Worm (Caenorhabditis elegans): ENCODE results near the gene R02F2.5.

The R02F2.5 gene

ce11 chrIII:5448177-5448576 is 30.9 kb upstream of the R02F2.5 start, which contains the start of gene skpt-1:
skpt-1 (minus strand) TSS chrIII:5448395.
- TF ChIP-seq hrde-1 (tag; optimal IDR thresholded peaks at IDR 0.05; ENCODE audit: borderline replicate concordance) (peak; percentile 54), die-1 (tag; optimal IDR thresholded peaks at IDR 0.05) (no peak), snpc-3.4 (tag; optimal IDR thresholded peaks at IDR 0.05) (peak; percentile 87), cebp-2 (GFP tag; IDR thresholded peaks at IDR 0.05) (no peak), ZK185.1 (tag; optimal IDR thresholded peaks at IDR 0.05; ENCODE audit: poor library complexity, severe bottlenecking) (no peak), gei-17 (GFP tag; optimal IDR thresholded peaks at IDR 0.05) (no peak), hlh-12 (tag; optimal IDR thresholded peaks at IDR 0.05) (no peak), ztf-3 (GFP tag; optimal IDR thresholded peaks at IDR 0.05) (no peak), zim-3 (tag; optimal IDR thresholded peaks at IDR 0.05) (no peak), Y53G8AR.9 (GFP tag; conservative IDR thresholded peaks at IDR 0.05) (peak; percentile 87), snpc-4 (GFP tag; optimal IDR thresholded peaks at IDR 0.05) (peak; percentile 11), snpc-4 (tag; optimal IDR thresholded peaks at IDR 0.05) (peak in 2 of 4 experiments; percentile 40 to 62), F37B4.10 (GFP tag; IDR thresholded peaks at IDR 0.05) (no peak), ztf-25 (GFP tag; IDR thresholded peaks at IDR 0.05) (no peak), K12H6.12 (tag; optimal IDR thresholded peaks at IDR 0.05) (no peak), pbrm-1 (GFP tag; IDR thresholded peaks at IDR 0.05) (peak; percentile 62; the same call in 1 of the 2 replicates), nfyb-1 (GFP tag; IDR thresholded peaks at IDR 0.05) (peak; percentile 73; the same call in 1 of the 2 replicates), attf-5 (GFP tag; optimal IDR thresholded peaks at IDR 0.05) (peak; percentile 31), ztf-28 (GFP tag; IDR thresholded peaks at IDR 0.05) (0 out of 2 replicates have a peak, but pooled peaks have one; percentile 77), tbp1 (GFP tag; optimal IDR thresholded peaks at IDR 0.05) (peak; percentile 60), egrh-3 (GFP tag; IDR thresholded peaks at IDR 0.05) (no peak), dox-1 (GFP tag; IDR thresholded peaks at IDR 0.05) (peak; percentile 88), ztf-22 (GFP tag; optimal IDR thresholded peaks at IDR 0.05) (no peak), bed-1 (GFP tag; IDR thresholded peaks at IDR 0.05) (no peak), let-607 (tag; optimal IDR thresholded peaks at IDR 0.05) (no peak), mcd-1 (GFP tag; IDR thresholded peaks at IDR 0.05) (peak; percentile 97), bed-2 (GFP tag; IDR thresholded peaks at IDR 0.05) (0 out of 2 replicates have a peak, but pooled peaks have one; percentile 34), unc-62 (GFP tag; optimal IDR thresholded peaks at IDR 0.05) (no peak), Y95B8A.8 (GFP tag; IDR thresholded peaks at IDR 0.05) (peak; percentile 91; the same call in 1 of the 2 replicates), ama-1 (optimal IDR thresholded peaks at IDR 0.05) (no peak), ama-1 (GFP tag; optimal IDR thresholded peaks at IDR 0.05) (no peak), ceh-27 (GFP tag; optimal IDR thresholded peaks at IDR 0.05) (no peak), dpl-1 (GFP tag; optimal IDR thresholded peaks at IDR 0.05) (peak; percentile 97), sdz-38 (tag; optimal IDR thresholded peaks at IDR 0.05) (no peak), akir-1 (GFP tag; optimal IDR thresholded peaks at IDR 0.05) (no peak), C06A6.2 (GFP tag; conservative IDR thresholded peaks at IDR 0.05) (no peak), hsf-1 (GFP tag; IDR thresholded peaks at IDR 0.05) (peak; percentile 86), lsy-27 (tag; optimal IDR thresholded peaks at IDR 0.05; ENCODE audit: borderline replicate concordance, insufficient read depth) (no peak), nhr-90 (tag; optimal IDR thresholded peaks at IDR 0.05) (no peak), C17E4.6 (GFP tag; IDR thresholded peaks at IDR 0.05) (peak; percentile 77; the same call in 1 of the 2 replicates), nhr-179 (tag; optimal IDR thresholded peaks at IDR 0.05) (no peak), Y56A3A.18 (GFP tag; IDR thresholded peaks at IDR 0.05) (no peak), ztf-26 (tag; optimal IDR thresholded peaks at IDR 0.05) (no peak), somi-1 (GFP tag; optimal IDR thresholded peaks at IDR 0.05) (no peak), hmg-20 (GFP tag; IDR thresholded peaks at IDR 0.05) (no peak), pha-4 (tag; optimal IDR thresholded peaks at IDR 0.05) (no peak), K11D2.4 (GFP tag; IDR thresholded peaks at IDR 0.05) (no peak), let-526 (GFP tag; IDR thresholded peaks at IDR 0.05) (no peak), F57A8.1 (GFP tag; optimal IDR thresholded peaks at IDR 0.05) (no peak)

Data from whole organism, young adult.